Fruit fly (Drosophila melanogaster) whole organism, pupa: ENCODE data around the gene SppL.

Source experiments
- CG10348 ChIP-seq: fragments of 200-800 bp; sonication (Bioruptor generic); IDR thresholded peaks from 2 replicates; pipeline ENCODE4 v1.3.6; 2022; ENCODE audit warnings: missing biosample characterization, missing genetic modification characterization
- CG12605 ChIP-seq: fragments of 200-800 bp; sonication (Bioruptor generic); IDR thresholded peaks from 2 replicates; pipeline ENCODE4 v1.3.6; 2022; ENCODE audit warnings: missing biosample characterization, missing genetic modification characterization
- CG13204 ChIP-seq: fragments of 200-800 bp; sonication (Bioruptor generic); optimal IDR thresholded peaks from 2 replicates; lab custom pipeline; 2018; ENCODE audit warnings: missing biosample characterization, mild to moderate bottlenecking, missing genetic modification characterization, moderate library complexity
- CG14655 ChIP-seq: fragments of 200-800 bp; sonication (Bioruptor generic); optimal IDR thresholded peaks from 3 replicates; lab custom pipeline; 2017; ENCODE audit warnings: mild to moderate bottlenecking, missing biosample characterization, missing genetic modification reagents, missing genetic modification characterization
- CG15710 ChIP-seq: fragments of 200-800 bp; sonication (Bioruptor generic); optimal IDR thresholded peaks from 2 replicates; lab custom pipeline; 2018; ENCODE audit warnings: missing biosample characterization, mild to moderate bottlenecking, missing genetic modification characterization, moderate library complexity
- CG17806 ChIP-seq: fragments of 200-800 bp; sonication (Bioruptor generic); optimal IDR thresholded peaks from 2 replicates; lab custom pipeline; 2018; ENCODE audit warnings: missing biosample characterization, mild to moderate bottlenecking, missing genetic modification characterization, moderate library complexity
- CG32121 ChIP-seq: fragments of 200-800 bp; sonication (Bioruptor generic); IDR thresholded peaks from 2 replicates; pipeline ENCODE4 v1.3.6; 2022; ENCODE audit warnings: missing biosample characterization, missing genetic modification characterization
- CG34367 ChIP-seq: fragments of 200-800 bp; sonication (Bioruptor generic); optimal IDR thresholded peaks from 2 replicates; lab custom pipeline; 2018; ENCODE audit warnings: missing biosample characterization, mild to moderate bottlenecking, missing genetic modification characterization
- CG4496 ChIP-seq: fragments of 200-800 bp; sonication (Bioruptor generic); IDR thresholded peaks from 3 replicates; pipeline ENCODE4 v1.3.6; 2022; ENCODE audit warnings: missing biosample characterization, missing genetic modification characterization
- CG8159 ChIP-seq: fragments of 200-800 bp; sonication (Bioruptor generic); optimal IDR thresholded peaks from 3 replicates; lab custom pipeline; 2018; ENCODE audit warnings: missing biosample characterization, mild to moderate bottlenecking, missing genetic modification characterization, moderate library complexity
- CG8301 ChIP-seq: fragments of 200-800 bp; sonication (Bioruptor generic); optimal IDR thresholded peaks from 2 replicates; lab custom pipeline; 2018; ENCODE audit warnings: missing biosample characterization, mild to moderate bottlenecking, missing genetic modification characterization
- CG9948 ChIP-seq: fragments of 200-800 bp; sonication (Bioruptor generic); optimal IDR thresholded peaks from 2 replicates; lab custom pipeline; 2018; ENCODE audit warnings: missing biosample characterization, mild to moderate bottlenecking, missing genetic modification characterization, moderate library complexity
- D1 ChIP-seq: fragments of 200-800 bp; sonication (Bioruptor generic); optimal IDR thresholded peaks from 2 replicates; lab custom pipeline; 2018; ENCODE audit warnings: missing biosample characterization, mild to moderate bottlenecking, missing genetic modification characterization, moderate library complexity
- EcR ChIP-seq: fragments of 200-800 bp; sonication (Bioruptor generic); optimal IDR thresholded peaks from 3 replicates; lab custom pipeline; 2019; ENCODE audit warnings: missing biosample characterization, missing genetic modification characterization, mild to moderate bottlenecking, moderate library complexity, missing genetic modification reagents
- Ets98B ChIP-seq: fragments of 200-800 bp; sonication (Bioruptor generic); IDR thresholded peaks from 2 replicates; pipeline ENCODE4 v1.3.6; 2022; ENCODE audit warnings: missing biosample characterization, missing genetic modification characterization
- Pif1A ChIP-seq: fragments of 200-800 bp; sonication (Bioruptor generic); optimal IDR thresholded peaks from 3 replicates; lab custom pipeline; 2016; ENCODE audit warnings: missing biosample characterization, missing genetic modification characterization
- Pif1B ChIP-seq: fragments of 200-800 bp; sonication (Bioruptor generic); optimal IDR thresholded peaks from 3 replicates; lab custom pipeline; 2016; ENCODE audit warnings: missing biosample characterization, missing genetic modification characterization
- Snoo ChIP-seq: fragments of 200-800 bp; sonication (Bioruptor generic); optimal IDR thresholded peaks from 3 replicates; lab custom pipeline; 2017; ENCODE audit warnings: missing biosample characterization, mild to moderate bottlenecking, missing genetic modification characterization, inconsistent platforms
- fd96Ca ChIP-seq: fragments of 200-800 bp; sonication (Bioruptor generic); IDR thresholded peaks from 3 replicates; pipeline ENCODE4 v1.3.6; 2022; ENCODE audit warnings: missing biosample characterization, missing genetic modification characterization
- gl ChIP-seq: fragments of 200-800 bp; sonication (Bioruptor generic); optimal IDR thresholded peaks from 2 replicates; lab custom pipeline; 2018; ENCODE audit warnings: missing biosample characterization, mild to moderate bottlenecking, missing genetic modification characterization
- rn ChIP-seq: fragments of 200-800 bp; sonication (Bioruptor generic); IDR thresholded peaks from 2 replicates; pipeline ENCODE4 v1.3.6; 2022; ENCODE audit warnings: missing biosample characterization, missing genetic modification characterization

Gene SppL

dm6 chr3R:25881915-25882314 lies at the start of gene SppL:
Gene SppL (plus strand): TSS chr3R:25881984.
- TF ChIP-seq CG8301 (tag; lab: Kevin White, UChicago) (no peak), CG8159 (tag; lab: Kevin White, UChicago) (no peak), Pif1A (GFP tag; lab: Kevin White, UChicago) (no peak), CG12605 (GFP tag; lab: Robert Waterston, UW) (no peak), rn (no peak), EcR (no peak), Snoo (tag; lab: Kevin White, UChicago) (no peak)

DNA sequence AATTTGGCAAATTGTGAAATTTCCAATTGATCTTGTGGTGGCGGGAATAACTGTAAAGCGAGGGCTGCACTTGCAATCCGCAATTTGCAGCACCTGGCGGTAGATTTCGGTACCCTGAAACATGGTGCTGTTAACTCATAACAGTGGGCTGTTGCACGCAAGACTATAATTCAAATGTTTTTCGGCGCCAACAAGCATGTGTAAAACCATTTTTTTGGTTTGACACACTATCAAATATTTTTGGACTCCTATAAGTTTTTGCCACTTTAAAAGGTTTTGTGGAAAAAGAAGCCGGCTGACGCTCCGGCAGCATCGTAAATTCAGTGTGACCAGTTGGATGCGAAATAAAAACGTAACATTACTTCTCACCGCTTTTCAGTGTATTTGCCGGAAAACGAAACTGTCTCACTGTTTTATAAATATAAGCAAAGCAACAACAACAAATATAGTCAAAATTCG lies 30.5 kb upstream of the SppL start, which contains the start of the genes CG14545 and CG5886:
CG14545 (minus strand) TSS at position 68 of the 459 bp plus-strand sequence.
CG5886 (plus strand) TSS at position 409 of the 459 bp plus-strand sequence.
- TF ChIP-seq Ets98B (GFP tag; lab: Robert Waterston, UW) (no peak), CG8301 (tag; lab: Kevin White, UChicago) (no peak), Pif1B (GFP tag; lab: Kevin White, UChicago) (no peak), CG9948 (tag; lab: Kevin White, UChicago) (no peak), CG15710 (no peak), D1 (tag; lab: Kevin White, UChicago) (no peak), CG17806 (tag; lab: Kevin White, UChicago) (no peak), Snoo (tag; lab: Kevin White, UChicago) (no peak), gl (tag; lab: Kevin White, UChicago) (no peak), CG32121 (GFP tag; lab: Robert Waterston, UW) (no peak), rn (no peak), CG4496 (GFP tag; lab: Robert Waterston, UW) (no peak), EcR (no peak), Pif1A (GFP tag; lab: Kevin White, UChicago) (no peak), CG8159 (tag; lab: Kevin White, UChicago) (no peak), fd96Ca (GFP tag; lab: Robert Waterston, UW) (no peak)

dm6 chr3R:25854825-25855224 lies 27.0 kb upstream of the SppL start:
- TF ChIP-seq CG8159 (tag; lab: Kevin White, UChicago), result peak; percentile 31
- no peak for TF ChIP-seq CG14655 (GFP tag; lab: Kevin White, UChicago)
- TF ChIP-seq CG9948 (tag; lab: Kevin White, UChicago), result no peak
- TF ChIP-seq gl (tag; lab: Kevin White, UChicago), result no peak
- 0 out of 2 replicates have a peak, but pooled peaks have one; percentile 14 for TF ChIP-seq Ets98B (GFP tag; lab: Robert Waterston, UW)
- 0 out of 2 replicates have a peak, but pooled peaks have one; percentile 26 for TF ChIP-seq CG32121 (GFP tag; lab: Robert Waterston, UW)
- peak; percentile 38 for TF ChIP-seq CG17806 (tag; lab: Kevin White, UChicago)
- TF ChIP-seq CG15710, result peak; percentile 0

- TF ChIP-seq rn (no peak), gl (tag; lab: Kevin White, UChicago) (no peak), EcR (no peak), CG8301 (tag; lab: Kevin White, UChicago) (peak; percentile 9), fd96Ca (GFP tag; lab: Robert Waterston, UW) (no peak), CG32121 (GFP tag; lab: Robert Waterston, UW) (no peak), CG8159 (tag; lab: Kevin White, UChicago) (peak; percentile 49), CG34367 (tag; lab: Kevin White, UChicago) (no peak), Pif1A (GFP tag; lab: Kevin White, UChicago) (no peak), CG4496 (GFP tag; lab: Robert Waterston, UW) (no peak), CG14655 (GFP tag; lab: Kevin White, UChicago) (peak; percentile 39)
Observed at dm6 chr3R:25855594-25856305, 26.0 kb upstream of the SppL start, which contains the start of gene CG5890. Gene CG5890 (plus strand): TSS chr3R:25856154.

dm6 chr3R:25870389-25870788 lies 11.4 kb upstream of the SppL start:
- no peak for TF ChIP-seq Snoo (tag; lab: Kevin White, UChicago)
- TF ChIP-seq CG12605 (GFP tag; lab: Robert Waterston, UW), result no peak
- TF ChIP-seq CG13204 (GFP tag; lab: Kevin White, UChicago), result no peak
- no peak for TF ChIP-seq EcR
- TF ChIP-seq Ets98B (GFP tag; lab: Robert Waterston, UW), result no peak
- no peak for TF ChIP-seq CG4496 (GFP tag; lab: Robert Waterston, UW)
- TF ChIP-seq Pif1A (GFP tag; lab: Kevin White, UChicago), result no peak
- TF ChIP-seq CG8301 (tag; lab: Kevin White, UChicago), result no peak
- no peak for TF ChIP-seq CG9948 (tag; lab: Kevin White, UChicago)
- TF ChIP-seq CG32121 (GFP tag; lab: Robert Waterston, UW), result no peak
- TF ChIP-seq CG10348 (GFP tag; lab: Robert Waterston, UW), result no peak
- TF ChIP-seq CG14655 (GFP tag; lab: Kevin White, UChicago), result no peak
- TF ChIP-seq CG17806 (tag; lab: Kevin White, UChicago), result no peak
- no peak for TF ChIP-seq CG15710
- TF ChIP-seq CG8159 (tag; lab: Kevin White, UChicago), result no peak

DNA sequence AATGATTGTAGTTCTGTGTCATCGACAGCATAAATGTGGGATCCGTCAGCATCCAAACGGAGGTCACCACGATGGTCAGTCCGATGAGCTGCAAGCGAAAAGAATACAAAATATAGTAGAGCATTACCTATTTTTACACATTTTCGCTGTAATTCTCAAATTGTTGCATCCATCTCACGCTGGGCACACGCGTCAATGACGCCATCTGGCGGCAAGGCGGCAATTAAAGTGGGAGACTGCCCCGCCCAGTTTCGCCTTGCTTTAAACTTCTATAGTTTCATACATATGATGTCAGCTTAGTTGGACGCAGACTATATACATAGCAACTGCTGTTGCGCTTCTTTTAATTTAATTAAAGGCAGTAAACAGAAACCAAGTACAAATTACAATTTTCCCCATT lies 5.1 kb upstream of the SppL start:
- TF ChIP-seq CG12605 (GFP tag; lab: Robert Waterston, UW) (no peak), gl (tag; lab: Kevin White, UChicago) (no peak), CG34367 (tag; lab: Kevin White, UChicago) (no peak), fd96Ca (GFP tag; lab: Robert Waterston, UW) (no peak), CG9948 (tag; lab: Kevin White, UChicago) (no peak), rn (no peak), CG15710 (no peak), CG4496 (GFP tag; lab: Robert Waterston, UW) (no peak), CG32121 (GFP tag; lab: Robert Waterston, UW) (no peak), CG17806 (tag; lab: Kevin White, UChicago) (no peak), CG10348 (GFP tag; lab: Robert Waterston, UW) (no peak), Pif1B (GFP tag; lab: Kevin White, UChicago) (no peak), CG8159 (tag; lab: Kevin White, UChicago) (no peak), CG14655 (GFP tag; lab: Kevin White, UChicago) (no peak), EcR (no peak), Snoo (tag; lab: Kevin White, UChicago) (no peak)
